Worm (Caenorhabditis elegans): Measurements from ENCODE around the gene cyp-25A1.

cyp-25A1 gene

ce11 chrIII:3832291-3832690 lies at the start of gene cyp-25A1:
Gene cyp-25A1, plus strand, starts transcription at chrIII:3832591.
- TF ChIP-seq Y95B8A.8 (GFP tag; IDR thresholded peaks at IDR 0.05) = no peak
- no peak for TF ChIP-seq dpl-1 (GFP tag; optimal IDR thresholded peaks at IDR 0.05)
- no peak for TF ChIP-seq tlf-1 (GFP tag; optimal IDR thresholded peaks at IDR 0.05)
- no peak for TF ChIP-seq unc-62 (GFP tag; optimal IDR thresholded peaks at IDR 0.05)
- TF ChIP-seq K11D2.4 (GFP tag; IDR thresholded peaks at IDR 0.05) = no peak
- TF ChIP-seq mel-28 (tag; optimal IDR thresholded peaks at IDR 0.05; ENCODE audit: borderline replicate concordance) = no peak
- no peak for TF ChIP-seq mcd-1 (GFP tag; IDR thresholded peaks at IDR 0.05)
- TF ChIP-seq hrde-1 (tag; optimal IDR thresholded peaks at IDR 0.05; ENCODE audit: borderline replicate concordance) = no peak
- no peak for TF ChIP-seq ztf-18 (tag; optimal IDR thresholded peaks at IDR 0.05)
- TF ChIP-seq egrh-3 (GFP tag; IDR thresholded peaks at IDR 0.05) = no peak
- no peak for TF ChIP-seq chd-7 (tag; optimal IDR thresholded peaks at IDR 0.05)
- TF ChIP-seq aptf-2 (GFP tag; conservative IDR thresholded peaks at IDR 0.05) = no peak
- TF ChIP-seq dox-1 (GFP tag; IDR thresholded peaks at IDR 0.05) = no peak
- TF ChIP-seq hmg-1.2 (GFP tag; IDR thresholded peaks at IDR 0.05) = no peak
- TF ChIP-seq tbp1 (GFP tag; optimal IDR thresholded peaks at IDR 0.05) = no peak
- TF ChIP-seq snpc-3.4 (tag; optimal IDR thresholded peaks at IDR 0.05) = no peak
- TF ChIP-seq C06A6.2 (GFP tag; conservative IDR thresholded peaks at IDR 0.05) = no peak

DNA sequence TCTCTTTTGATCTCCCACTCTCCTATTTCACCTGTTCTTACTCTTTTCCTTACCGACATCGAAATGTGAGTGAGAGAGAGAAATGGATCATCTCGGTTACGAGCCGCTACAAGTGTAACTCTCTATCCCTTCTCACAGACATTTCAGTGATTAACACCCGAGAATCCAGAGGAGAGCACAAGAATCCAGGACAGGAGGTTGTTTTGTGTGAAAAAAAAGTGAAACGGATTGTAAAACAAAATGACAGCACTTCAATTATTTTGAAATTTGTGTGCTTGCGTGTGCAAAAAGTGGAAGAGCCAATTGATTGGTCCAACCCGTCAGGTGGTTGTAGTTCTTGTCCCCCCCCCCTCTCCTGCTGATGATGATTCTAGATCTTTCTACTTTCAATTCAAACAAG lies 49.5 kb upstream of the cyp-25A1 start:
- TF ChIP-seq attf-3 (GFP tag; conservative IDR thresholded peaks at IDR 0.05) (no peak), xnd-1 (tag; optimal IDR thresholded peaks at IDR 0.05) (no peak), lsl-1 (GFP tag; optimal IDR thresholded peaks at IDR 0.05) (no peak), die-1 (tag; optimal IDR thresholded peaks at IDR 0.05) (no peak), hsf-1 (GFP tag; IDR thresholded peaks at IDR 0.05) (0 out of 2 replicates have a peak, but pooled peaks have one; percentile 24), snpc-1.3 (tag; optimal IDR thresholded peaks at IDR 0.05; ENCODE audit: insufficient read depth) (no peak)

DNA sequence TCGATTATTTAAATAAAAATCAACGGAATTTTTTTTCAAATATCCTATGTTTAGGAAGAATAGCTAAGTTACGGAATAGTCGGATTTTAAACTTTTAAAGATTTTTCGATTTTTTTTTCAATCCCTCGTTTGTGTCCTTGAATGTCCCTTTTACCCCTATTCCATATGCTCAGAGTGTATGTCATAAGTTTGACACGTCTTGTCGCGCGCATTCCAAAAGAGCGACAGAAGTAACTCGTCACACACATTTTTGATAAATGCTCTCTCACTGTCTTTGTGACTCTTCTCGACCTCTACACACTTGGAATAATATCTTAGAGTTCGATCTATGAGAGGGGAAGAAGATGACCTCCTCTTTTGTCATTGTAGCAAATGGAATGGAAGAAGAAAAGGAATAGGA lies 48.5 kb upstream of the cyp-25A1 start:
- TF ChIP-seq efl-1 (GFP tag; optimal IDR thresholded peaks at IDR 0.05) (no peak), rec-8 (tag; optimal IDR thresholded peaks at IDR 0.05) (no peak), unc-130 (GFP tag; optimal IDR thresholded peaks at IDR 0.05) (no peak), ztf-25 (GFP tag; IDR thresholded peaks at IDR 0.05) (no peak), ceh-58 (GFP tag; IDR thresholded peaks at IDR 0.05) (no peak), repo-1 (tag; optimal IDR thresholded peaks at IDR 0.05) (no peak), F10E7.11 (tag; optimal IDR thresholded peaks at IDR 0.05) (no peak), dpl-1 (GFP tag; optimal IDR thresholded peaks at IDR 0.05) (no peak), F57A8.1 (GFP tag; optimal IDR thresholded peaks at IDR 0.05) (no peak), hmg-20 (GFP tag; IDR thresholded peaks at IDR 0.05) (no peak), ceh-100 (GFP tag; IDR thresholded peaks at IDR 0.05) (no peak), nfya-2 (GFP tag; IDR thresholded peaks at IDR 0.05) (no peak), gei-17 (GFP tag; optimal IDR thresholded peaks at IDR 0.05) (no peak)

ce11 chrIII:3785094-3785493 lies 47.3 kb upstream of the cyp-25A1 start:
- TF ChIP-seq K11D2.4 (GFP tag; IDR thresholded peaks at IDR 0.05) (no peak), fkh-3 (tag; optimal IDR thresholded peaks at IDR 0.05) (no peak), T07F8.4 (tag; optimal IDR thresholded peaks at IDR 0.05) (no peak), hlh-12 (tag; optimal IDR thresholded peaks at IDR 0.05) (no peak), nhr-80 (tag; optimal IDR thresholded peaks at IDR 0.05) (peak; percentile 44)
